Worm (Caenorhabditis elegans) whole organism, L4 larva: ENCODE results near the gene R09E10.13.

Experiments used
- F44E2.7 ChIP-seq: fragments of 200-800 bp; sonication (Bioruptor generic); IDR thresholded peaks from 2 replicates; pipeline ENCODE4 v2.1.2; 2022; ENCODE audit warnings: missing genetic modification characterization, missing compliant biosample characterization
- F49E8.2 ChIP-seq: sonication (generic microtip); optimal IDR thresholded peaks from 2 replicates; lab custom pipeline; 2016; ENCODE audit warnings: missing compliant biosample characterization, mild to moderate bottlenecking, missing genetic modification characterization, borderline replicate concordance
- R02D3.7 ChIP-seq: fragments of 150-350 bp; sonication (generic microtip); optimal IDR thresholded peaks from 3 replicates; lab custom pipeline; 2014; ENCODE audit warnings: missing biosample characterization, missing genetic modification characterization
- Y48G9A.11 ChIP-seq: fragments of 200-800 bp; sonication (Bioruptor generic); IDR thresholded peaks from 2 replicates; pipeline ENCODE4 v1.3.6; 2022; ENCODE audit warnings: missing genetic modification reagents, missing genetic modification characterization, missing compliant biosample characterization
- ZK337.2 ChIP-seq: fragments of 200-800 bp; sonication (Bioruptor generic); IDR thresholded peaks from 2 replicates; pipeline ENCODE4 v1.3.6; 2022; ENCODE audit warnings: missing genetic modification reagents, missing genetic modification characterization, missing compliant biosample characterization
- aha-1 ChIP-seq: fragments of 150-350 bp; peaks from one replicate; lab custom pipeline; 2014; ENCODE audit warnings: missing biosample characterization, missing genetic modification characterization
- arid-1 ChIP-seq: fragments of 200-800 bp; sonication (Bioruptor generic); conservative IDR thresholded peaks from 2 replicates; pipeline ENCODE4 v1.3.6; 2022; ENCODE audit warnings: missing genetic modification reagents, missing genetic modification characterization, missing compliant biosample characterization
- attf-4 ChIP-seq: sonication (generic microtip); optimal IDR thresholded peaks from 3 replicates; lab custom pipeline; 2017; ENCODE audit warnings: missing biosample characterization, missing genetic modification characterization
- ceh-20 ChIP-seq: fragments of 200-800 bp; sonication (Bioruptor generic); IDR thresholded peaks from 2 replicates; pipeline ENCODE4 v1.3.6; 2022; ENCODE audit warnings: missing genetic modification reagents, missing genetic modification characterization, missing compliant biosample characterization
- ceh-28 ChIP-seq: fragments of 150-350 bp; optimal IDR thresholded peaks from 2 replicates; lab custom pipeline; 2014; ENCODE audit warnings: missing biosample characterization, missing genetic modification reagents, missing genetic modification characterization
- ceh-44 ChIP-seq: fragments of 200-800 bp; sonication (Bioruptor generic); IDR thresholded peaks from 2 replicates; pipeline ENCODE4 v1.3.6; 2022; ENCODE audit warnings: missing genetic modification reagents, missing genetic modification characterization, missing compliant biosample characterization
- ceh-62 ChIP-seq: sonication (generic microtip); optimal IDR thresholded peaks from 2 replicates; lab custom pipeline; 2017; ENCODE audit warnings: missing biosample characterization, missing genetic modification characterization
- ctbp-1 ChIP-seq: fragments of 200-800 bp; sonication (Bioruptor generic); IDR thresholded peaks from 2 replicates; pipeline ENCODE4 v1.3.6; 2022; ENCODE audit warnings: missing genetic modification reagents, missing genetic modification characterization, missing compliant biosample characterization
- daf-12 ChIP-seq: fragments of 150-350 bp; optimal IDR thresholded peaks from 2 replicates; lab custom pipeline; 2014; ENCODE audit warnings: missing biosample characterization, missing genetic modification reagents, missing genetic modification characterization
- daf-16 ChIP-seq, 3 experiments: sonication (generic microtip); optimal IDR thresholded peaks; 2 replicates each; lab custom pipeline; 2016 to 2017; ENCODE audit warnings: missing genetic modification characterization in 3 of 3, missing genetic modification reagents in 3 of 3, mild to moderate bottlenecking in 2 of 3, missing compliant biosample characterization in 2 of 3, missing biosample characterization in 1 of 3, moderate library complexity in 1 of 3
- dmd-8 ChIP-seq: fragments of 200-800 bp; sonication (Bioruptor generic); IDR thresholded peaks from 2 replicates; pipeline ENCODE4 v1.3.6; 2022; ENCODE audit warnings: missing genetic modification characterization, missing compliant biosample characterization
- dpl-1 ChIP-seq: fragments of 150-350 bp; optimal IDR thresholded peaks from 2 replicates; lab custom pipeline; 2014; ENCODE audit warnings: missing biosample characterization, missing genetic modification reagents, missing genetic modification characterization
- dve-1 ChIP-seq: sonication (generic microtip); optimal IDR thresholded peaks from 2 replicates; lab custom pipeline; 2017; ENCODE audit warnings: antibody characterized with exemption, mild to moderate bottlenecking, missing genetic modification characterization, missing compliant biosample characterization; ENCODE audit not compliant: insufficient read depth
- egl-43 ChIP-seq: fragments of 200-800 bp; sonication (Bioruptor generic); IDR thresholded peaks from 2 replicates; pipeline ENCODE4 v1.3.6; 2022; ENCODE audit warnings: missing genetic modification reagents, missing genetic modification characterization, missing compliant biosample characterization
- fkh-10 ChIP-seq: fragments of 150-350 bp; optimal IDR thresholded peaks from 2 replicates; lab custom pipeline; 2014; ENCODE audit warnings: missing biosample characterization, missing genetic modification reagents, missing genetic modification characterization
- fos-1 ChIP-seq: fragments of 150-350 bp; optimal IDR thresholded peaks from 2 replicates; lab custom pipeline; 2014; ENCODE audit warnings: missing biosample characterization, missing genetic modification characterization
- hlh-11 ChIP-seq: fragments of 200-800 bp; sonication (Bioruptor generic); optimal IDR thresholded peaks from 2 replicates; lab custom pipeline; 2018; ENCODE audit warnings: mild to moderate bottlenecking, missing genetic modification characterization, missing compliant biosample characterization
- hlh-30 ChIP-seq: sonication (generic microtip); optimal IDR thresholded peaks from 2 replicates; lab custom pipeline; 2017; ENCODE audit warnings: antibody characterized with exemption, mild to moderate bottlenecking, missing genetic modification characterization, missing compliant biosample characterization; ENCODE audit not compliant: insufficient read depth
- hmg-1.1 ChIP-seq: fragments of 200-800 bp; sonication (Bioruptor generic); IDR thresholded peaks from 2 replicates; pipeline ENCODE4 v1.3.6; 2022; ENCODE audit warnings: missing genetic modification reagents, missing genetic modification characterization, missing compliant biosample characterization
- jun-1 ChIP-seq: fragments of 150-350 bp; optimal IDR thresholded peaks from 2 replicates; lab custom pipeline; 2014; ENCODE audit warnings: missing biosample characterization, missing genetic modification reagents, missing genetic modification characterization
- lin-13 ChIP-seq: fragments of 150-350 bp; optimal IDR thresholded peaks from 2 replicates; lab custom pipeline; 2014; ENCODE audit warnings: missing biosample characterization, missing genetic modification reagents, missing genetic modification characterization
- lin-15B ChIP-seq: fragments of 150-350 bp; sonication (generic microtip); optimal IDR thresholded peaks from 3 replicates; lab custom pipeline; 2014; ENCODE audit warnings: missing biosample characterization, missing genetic modification characterization
- lin-29 ChIP-seq: fragments of 200-800 bp; sonication (Bioruptor generic); IDR thresholded peaks from 2 replicates; pipeline ENCODE4 v1.3.6; 2022; ENCODE audit warnings: missing genetic modification reagents, missing genetic modification characterization, missing compliant biosample characterization
- lir-3 ChIP-seq: sonication (generic microtip); optimal IDR thresholded peaks from 2 replicates; lab custom pipeline; 2016; ENCODE audit warnings: mild to moderate bottlenecking, missing genetic modification characterization, missing compliant biosample characterization
- lsy-2 ChIP-seq, 2 experiments: fragments of 150-350 bp in 1 of 2; sonication (generic microtip) in 1 of 2; optimal IDR thresholded peaks; 2 replicates each; lab custom pipeline; 2014 to 2017; ENCODE audit warnings: missing biosample characterization in 2 of 2, missing genetic modification characterization in 2 of 2
- madf-5 ChIP-seq, 2 experiments: fragments of 200-800 bp; sonication (Bioruptor generic); IDR thresholded peaks; 2 replicates each; pipeline ENCODE4 v1.3.6; 2022; ENCODE audit warnings: missing compliant biosample characterization in 2 of 2, missing genetic modification characterization in 2 of 2
- mdt-29 ChIP-seq: fragments of 200-800 bp; sonication (Bioruptor generic); IDR thresholded peaks from 2 replicates; pipeline ENCODE4 v1.3.6; 2022; ENCODE audit warnings: missing genetic modification reagents, missing genetic modification characterization, missing compliant biosample characterization
- mep-1 ChIP-seq: fragments of 150-350 bp; sonication (generic microtip); optimal IDR thresholded peaks from 3 replicates; lab custom pipeline; 2014; ENCODE audit warnings: missing biosample characterization, missing genetic modification characterization
- nhr-111 ChIP-seq: fragments of 200-800 bp; sonication (Bioruptor generic); optimal IDR thresholded peaks from 2 replicates; lab custom pipeline; 2018; ENCODE audit warnings: mild to moderate bottlenecking, missing genetic modification characterization, missing compliant biosample characterization
- nhr-237 ChIP-seq: sonication (generic microtip); optimal IDR thresholded peaks from 2 replicates; lab custom pipeline; 2017; ENCODE audit warnings: missing biosample characterization, missing genetic modification characterization
- nhr-25 ChIP-seq: sonication (generic microtip); optimal IDR thresholded peaks from 2 replicates; lab custom pipeline; 2017; ENCODE audit warnings: missing genetic modification characterization, mild to moderate bottlenecking, missing compliant biosample characterization, antibody characterized with exemption, moderate library complexity, borderline replicate concordance; ENCODE audit not compliant: insufficient read depth
- nhr-48 ChIP-seq: sonication (generic microtip); optimal IDR thresholded peaks from 2 replicates; lab custom pipeline; 2016; ENCODE audit warnings: mild to moderate bottlenecking, missing genetic modification characterization, missing compliant biosample characterization
- rbr-2 ChIP-seq: sonication (generic microtip); optimal IDR thresholded peaks from 2 replicates; lab custom pipeline; 2016; ENCODE audit warnings: missing genotype, missing genetic modification characterization, missing compliant biosample characterization
- sdz-12 ChIP-seq: fragments of 200-800 bp; sonication (Bioruptor generic); optimal IDR thresholded peaks from 2 replicates; lab custom pipeline; 2018; ENCODE audit warnings: mild to moderate bottlenecking, missing genetic modification characterization, missing compliant biosample characterization
- set-16 ChIP-seq: fragments of 200-800 bp; sonication (Bioruptor generic); IDR thresholded peaks from 2 replicates; pipeline ENCODE4 v1.3.6; 2022; ENCODE audit warnings: missing genetic modification reagents, missing genetic modification characterization, missing compliant biosample characterization
- skn-1 ChIP-seq: fragments of 150-350 bp; optimal IDR thresholded peaks from 2 replicates; lab custom pipeline; 2014; ENCODE audit warnings: missing biosample characterization, missing genetic modification characterization
- snpc-1.2 ChIP-seq: fragments of 200-800 bp; sonication (Bioruptor generic); IDR thresholded peaks from 2 replicates; pipeline ENCODE4 v1.3.6; 2022; ENCODE audit warnings: missing genetic modification reagents, missing genetic modification characterization, missing compliant biosample characterization
- spr-1 ChIP-seq: sonication (generic microtip); optimal IDR thresholded peaks from 2 replicates; lab custom pipeline; 2016; ENCODE audit warnings: mild to moderate bottlenecking, missing genetic modification characterization, missing compliant biosample characterization
- unc-62 ChIP-seq, 3 experiments: fragments of 150-350 bp in 1 of 3; sonication (generic microtip); optimal IDR thresholded peaks in 2 of 3; peaks in 1 of 3; 1 replicate in 1 of 3; 2 replicates in 2 of 3; lab custom pipeline; 2014 to 2017; ENCODE audit warnings: missing biosample characterization in 3 of 3, missing genetic modification characterization in 3 of 3, missing genetic modification reagents in 3 of 3, missing genotype in 1 of 3
- zag-1 ChIP-seq: fragments of 150-350 bp; optimal IDR thresholded peaks from 2 replicates; lab custom pipeline; 2014; ENCODE audit warnings: missing biosample characterization, missing genetic modification characterization
- zfp-3 ChIP-seq: fragments of 200-800 bp; sonication (Bioruptor generic); conservative IDR thresholded peaks from 2 replicates; pipeline ENCODE4 v1.3.6; 2022; ENCODE audit warnings: missing genetic modification reagents, missing genetic modification characterization, missing compliant biosample characterization

Gene R09E10.13

DNA sequence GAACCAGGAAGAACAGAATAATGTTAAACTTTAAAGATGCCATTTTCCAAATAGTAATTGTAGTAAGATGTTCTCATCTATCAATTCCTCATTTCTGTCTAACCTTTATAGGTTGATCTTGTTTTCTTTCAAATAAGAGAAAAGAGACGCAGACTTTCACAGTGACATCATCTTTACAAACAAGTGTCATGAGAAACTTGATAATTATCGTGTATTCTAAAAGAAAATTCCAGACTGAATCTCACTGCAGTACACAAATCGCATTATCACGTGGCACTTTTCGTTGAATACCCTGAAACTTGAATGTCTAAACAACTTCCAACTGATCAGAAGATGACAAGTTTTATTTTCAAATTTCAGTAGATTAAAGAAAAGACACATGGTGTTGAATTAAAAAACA lies at the start of gene R09E10.13:
Gene R09E10.13 (minus strand): TSS at position 61 of the 400 bp plus-strand sequence.
- TF ChIP-seq hmg-1.1 (no peak), hlh-11 (peak; percentile 42), R02D3.7 (tag; lab: Kevin White, UChicago) (no peak), ceh-44 (GFP tag; lab: Robert Waterston, UW) (no peak), unc-62 (GFP tag; optimal IDR thresholded peaks at IDR 0.05 in 1 of 2; lab: Kevin White, UChicago) (peak in 1 of 2 experiments; percentile 84), unc-62 (tag; optimal IDR thresholded peaks at IDR 0.05; lab: Kevin White, UChicago) (no peak), lin-29 (GFP tag; lab: Robert Waterston, UW) (no peak), hlh-30 (tag; lab: Kevin White, UChicago) (peak; percentile 68)
- TF ChIP-seq, all 104 proteins: peak for 3

DNA sequence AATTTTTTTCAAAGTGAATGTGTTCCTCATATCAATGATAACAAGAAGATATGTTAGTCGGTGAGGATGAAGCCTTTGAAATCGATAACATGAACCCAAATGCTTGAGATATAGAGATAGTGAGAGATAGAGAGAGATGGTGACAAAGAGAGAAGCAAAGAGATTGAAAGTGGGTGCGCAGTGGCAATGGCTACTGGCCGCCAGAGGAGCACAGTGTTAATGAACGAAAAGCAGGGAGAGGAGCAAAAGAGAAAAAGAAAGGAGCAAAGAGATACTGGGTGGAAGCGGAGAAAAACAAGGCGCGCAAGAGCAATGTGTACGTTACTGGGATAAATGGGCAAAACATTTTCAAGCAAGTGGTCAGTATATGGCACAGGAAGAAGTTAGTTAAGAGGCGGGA lies 49.7 kb upstream of the R09E10.13 start:
- TF ChIP-seq ZK337.2 (GFP tag; lab: Robert Waterston, UW) (no peak), ctbp-1 (GFP tag; lab: Robert Waterston, UW) (0 out of 2 replicates have a peak, but pooled peaks have one; percentile 61), lin-13 (GFP tag; lab: Kevin White, UChicago) (no peak), attf-4 (tag; lab: Kevin White, UChicago) (no peak), ceh-20 (GFP tag; lab: Robert Waterston, UW) (no peak), ceh-28 (tag; lab: Kevin White, UChicago) (peak; percentile 15), hlh-11 (peak; percentile 15), zag-1 (tag; lab: Kevin White, UChicago) (no peak), arid-1 (GFP tag; lab: Robert Waterston, UW) (no peak), set-16 (GFP tag; lab: Robert Waterston, UW) (peak; percentile 13; the same call in 1 of the 2 replicates), hlh-30 (tag; lab: Kevin White, UChicago) (no peak), rbr-2 (tag; lab: Kevin White, UChicago) (peak; percentile 55), fkh-10 (GFP tag; lab: Kevin White, UChicago) (peak; percentile 39), zfp-3 (GFP tag; lab: Robert Waterston, UW) (no peak), snpc-1.2 (GFP tag; lab: Robert Waterston, UW) (no peak), mdt-29 (GFP tag; lab: Robert Waterston, UW) (no peak), mep-1 (tag; lab: Kevin White, UChicago) (peak; percentile 47), dmd-8 (GFP tag; lab: Robert Waterston, UW) (no peak), sdz-12 (GFP tag; lab: Kevin White, UChicago) (no peak), hmg-1.1 (peak; percentile 55), lsy-2 (tag; optimal IDR thresholded peaks at IDR 0.05; lab: Kevin White, UChicago) (peak in 1 of 2 experiments; percentile 24), aha-1 (tag; lab: Kevin White, UChicago) (peak; percentile 29), daf-16 (GFP tag; optimal IDR thresholded peaks at IDR 0.05; lab: Kevin White, UChicago) (peak in 1 of 2 experiments; percentile 24), daf-16 (tag; optimal IDR thresholded peaks at IDR 0.05; lab: Kevin White, UChicago) (no peak), spr-1 (tag; lab: Kevin White, UChicago) (no peak)
- TF ChIP-seq, all 104 proteins: peak for 11

DNA sequence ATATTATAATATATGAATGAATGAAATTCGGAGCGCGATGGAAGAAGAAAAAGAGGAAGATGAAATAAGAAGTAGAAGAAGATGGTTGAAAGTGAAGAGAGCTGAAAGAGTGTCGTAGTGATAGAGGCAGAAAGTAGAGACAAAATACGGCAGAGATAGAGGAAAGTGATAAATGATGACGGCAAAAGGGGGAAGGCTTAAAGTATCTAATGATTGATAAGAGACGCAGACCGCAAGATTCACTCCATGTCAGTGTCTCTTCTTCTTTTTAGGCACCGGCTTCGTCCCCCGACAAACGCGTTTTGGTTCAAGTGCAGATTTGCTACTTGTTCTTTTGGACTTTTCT lies 47.4 kb upstream of the R09E10.13 start:
- TF ChIP-seq F44E2.7 = no peak
- no peak for TF ChIP-seq F49E8.2 (tag; lab: Kevin White, UChicago)
- no peak for TF ChIP-seq lin-15B (tag; lab: Kevin White, UChicago)
- TF ChIP-seq fos-1 (tag; lab: Kevin White, UChicago) = no peak
- TF ChIP-seq lir-3 = no peak
- no peak for TF ChIP-seq jun-1 (tag; lab: Kevin White, UChicago)
- TF ChIP-seq nhr-237 = no peak
- TF ChIP-seq dve-1 (tag; lab: Kevin White, UChicago) = peak; percentile 88
- TF ChIP-seq hlh-30 (tag; lab: Kevin White, UChicago) = peak; percentile 60
- no peak for TF ChIP-seq fkh-10 (GFP tag; lab: Kevin White, UChicago)
- TF ChIP-seq skn-1 (tag; lab: Kevin White, UChicago) = no peak
- TF ChIP-seq nhr-25 (tag; lab: Kevin White, UChicago) = peak; percentile 93
- TF ChIP-seq arid-1 (GFP tag; lab: Robert Waterston, UW) = no peak
- 0 out of 2 replicates have a peak, but pooled peaks have one; percentile 2 for TF ChIP-seq egl-43 (GFP tag; lab: Robert Waterston, UW)
- no peak for TF ChIP-seq daf-12
- TF ChIP-seq set-16 (GFP tag; lab: Robert Waterston, UW) = no peak
- no peak for TF ChIP-seq Y48G9A.11 (GFP tag; lab: Robert Waterston, UW)
- TF ChIP-seq ceh-62 (tag; lab: Kevin White, UChicago) = no peak
- no peak for TF ChIP-seq dpl-1
- no peak for TF ChIP-seq nhr-111 (GFP tag; lab: Kevin White, UChicago)
- TF ChIP-seq madf-5 (GFP tag; IDR thresholded peaks at IDR 0.05; lab: Robert Waterston, UW) = no peak
- peak; percentile 47 for TF ChIP-seq nhr-48 (tag; lab: Kevin White, UChicago)
